4 worm cellular contexts compared by ENCODE assay signal in the genomic region with DNA sequence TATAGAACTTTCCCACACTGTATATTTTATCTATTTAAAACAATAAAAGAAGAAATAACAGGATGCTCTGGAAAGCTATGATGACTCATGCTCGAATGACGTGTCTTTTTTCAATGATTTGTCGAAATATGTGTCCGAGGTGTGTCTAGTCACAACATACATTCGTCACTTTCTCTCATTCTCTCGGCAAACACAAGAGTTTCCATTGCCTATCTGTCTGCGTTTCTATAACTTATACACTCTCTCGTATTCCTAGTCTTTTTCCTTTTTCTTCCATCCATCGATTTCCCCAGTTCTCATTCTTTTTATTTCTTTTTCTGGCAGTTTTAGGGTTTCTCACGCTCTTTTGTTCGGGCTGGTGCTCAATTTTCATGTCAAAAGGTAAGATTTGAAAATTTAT.
TF ChIP-seq lines count a peak whose summit lies in the region.

No protein-coding gene starts in this region.

TF ChIP-seq in whole organism, L1 larva, 84 proteins besides CTCF, POLR2A, EP300 and RAD21 (continued from another document and continues in another):
- TF ChIP-seq unc-62 (GFP tag; optimal IDR thresholded peaks at IDR 0.05; lab: Kevin White, UChicago) (no peak), pag-3 (tag; optimal IDR thresholded peaks at IDR 0.05; lab: Kevin White, UChicago; ENCODE audit: borderline replicate concordance, insufficient read depth) (no peak), dsc-1 (tag; optimal IDR thresholded peaks at IDR 0.05; lab: Kevin White, UChicago) (no peak), aly-2 (tag; optimal IDR thresholded peaks at IDR 0.05; lab: Kevin White, UChicago) (no peak), skn-1 (tag; optimal IDR thresholded peaks at IDR 0.05; lab: Kevin White, UChicago) (no peak), lin-35 (GFP tag; optimal IDR thresholded peaks at IDR 0.05; lab: Kevin White, UChicago) (peak; percentile 27 to 46), vab-15 (tag; optimal IDR thresholded peaks at IDR 0.05; lab: Kevin White, UChicago) (no peak), ztf-4 (tag; optimal IDR thresholded peaks at IDR 0.05; lab: Kevin White, UChicago) (no peak), F16B12.6 (tag; optimal IDR thresholded peaks at IDR 0.05; lab: Kevin White, UChicago) (no peak), sup-37 (GFP tag; optimal IDR thresholded peaks at IDR 0.05; lab: Kevin White, UChicago) (no peak), tbx-2 (tag; optimal IDR thresholded peaks at IDR 0.05; lab: Kevin White, UChicago) (no peak), unc-130 (tag; optimal IDR thresholded peaks at IDR 0.05; lab: Kevin White, UChicago) (no peak), mab-9 (GFP tag; IDR thresholded peaks at IDR 0.05; lab: Robert Waterston, UW) (no peak), mef-2 (tag; optimal IDR thresholded peaks at IDR 0.05; lab: Kevin White, UChicago) (no peak), sox-4 (tag; optimal IDR thresholded peaks at IDR 0.05; lab: Kevin White, UChicago) (no peak), ceh-8 (GFP tag; optimal IDR thresholded peaks at IDR 0.05; lab: Kevin White, UChicago) (no peak), egl-13 (tag; optimal IDR thresholded peaks at IDR 0.05; lab: Kevin White, UChicago) (no peak), fkh-4 (tag; optimal IDR thresholded peaks at IDR 0.05; lab: Kevin White, UChicago; ENCODE audit: borderline replicate concordance) (no peak), Y116A8C.19 (tag; optimal IDR thresholded peaks at IDR 0.05; lab: Kevin White, UChicago; ENCODE audit: borderline replicate concordance) (no peak), nhr-19 (GFP tag; conservative IDR thresholded peaks at IDR 0.05; lab: Robert Waterston, UW) (no peak), ama-1 (optimal IDR thresholded peaks at IDR 0.05; lab: Kevin White, UChicago) (no peak), ceh-63 (GFP tag; optimal IDR thresholded peaks at IDR 0.05; lab: Kevin White, UChicago) (no peak), fkh-8 (tag; optimal IDR thresholded peaks at IDR 0.05; lab: Kevin White, UChicago) (peak; percentile 65), elt-3 (tag; optimal IDR thresholded peaks at IDR 0.05; lab: Kevin White, UChicago) (no peak), hlh-4 (tag; optimal IDR thresholded peaks at IDR 0.05; lab: Kevin White, UChicago) (no peak), isw-1 (GFP tag; IDR thresholded peaks at IDR 0.05; lab: Robert Waterston, UW) (no peak), nhr-90 (tag; optimal IDR thresholded peaks at IDR 0.05; lab: Kevin White, UChicago; ENCODE audit: poor library complexity) (no peak), ets-5 (GFP tag; IDR thresholded peaks at IDR 0.05; lab: Robert Waterston, UW) (no peak), ceh-90 (tag; optimal IDR thresholded peaks at IDR 0.05; lab: Kevin White, UChicago) (no peak), egl-27 (tag; optimal IDR thresholded peaks at IDR 0.05; lab: Kevin White, UChicago) (no peak), jun-1 (tag; optimal IDR thresholded peaks at IDR 0.05; lab: Kevin White, UChicago) (no peak), nhr-47 (tag; optimal IDR thresholded peaks at IDR 0.05; lab: Kevin White, UChicago) (peak; percentile 3), mdl-1 (tag; optimal IDR thresholded peaks at IDR 0.05; lab: Kevin White, UChicago) (no peak)

TF ChIP-seq in whole organism, L2 larva, 48 proteins besides CTCF, POLR2A, EP300 and RAD21 (continued from another document):
- TF ChIP-seq nhr-6 (tag; optimal IDR thresholded peaks at IDR 0.05; lab: Kevin White, UChicago) (no peak), ztf-11 (tag; optimal IDR thresholded peaks at IDR 0.05; lab: Kevin White, UChicago) (no peak), zag-1 (tag; optimal IDR thresholded peaks at IDR 0.05; lab: Kevin White, UChicago) (no peak), peb-1 (tag; optimal IDR thresholded peaks at IDR 0.05; lab: Kevin White, UChicago) (no peak), skn-1 (tag; optimal IDR thresholded peaks at IDR 0.05; lab: Kevin White, UChicago) (no peak), crh-2 (tag; optimal IDR thresholded peaks at IDR 0.05; lab: Kevin White, UChicago) (peak; percentile 83), C34F6.9 (tag; optimal IDR thresholded peaks at IDR 0.05; lab: Kevin White, UChicago) (peak; percentile 77), nhr-10 (tag; optimal IDR thresholded peaks at IDR 0.05; lab: Kevin White, UChicago) (no peak), mdl-1 (tag; optimal IDR thresholded peaks at IDR 0.05; lab: Kevin White, UChicago) (no peak), nhr-11 (tag; optimal IDR thresholded peaks at IDR 0.05; lab: Kevin White, UChicago) (no peak), alr-1 (tag; optimal IDR thresholded peaks at IDR 0.05; lab: Kevin White, UChicago) (no peak), ceh-16 (tag; optimal IDR thresholded peaks at IDR 0.05; lab: Kevin White, UChicago) (no peak), dmd-4 (tag; optimal IDR thresholded peaks at IDR 0.05; lab: Kevin White, UChicago) (no peak), elt-3 (tag; optimal IDR thresholded peaks at IDR 0.05; lab: Kevin White, UChicago) (no peak), nhr-23 (tag; optimal IDR thresholded peaks at IDR 0.05; lab: Kevin White, UChicago) (no peak), lin-13 (GFP tag; optimal IDR thresholded peaks at IDR 0.05; lab: Kevin White, UChicago) (no peak), gmeb-1 (tag; optimal IDR thresholded peaks at IDR 0.05; lab: Kevin White, UChicago) (no peak), unc-62 (GFP tag; optimal IDR thresholded peaks at IDR 0.05; lab: Kevin White, UChicago) (no peak), snpc-4 (tag; optimal IDR thresholded peaks at IDR 0.05; lab: Kevin White, UChicago) (no peak), lsy-2 (tag; optimal IDR thresholded peaks at IDR 0.05; lab: Kevin White, UChicago) (peak in 1 of 2 experiments; percentile 50), unc-39 (tag; optimal IDR thresholded peaks at IDR 0.05; lab: Kevin White, UChicago) (no peak), unc-55 (GFP tag; optimal IDR thresholded peaks at IDR 0.05; lab: Kevin White, UChicago) (peak; percentile 79), lin-11 (tag; optimal IDR thresholded peaks at IDR 0.05; lab: Kevin White, UChicago) (no peak), mab-5 (tag; optimal IDR thresholded peaks at IDR 0.05; lab: Kevin White, UChicago) (no peak), ceh-82 (tag; optimal IDR thresholded peaks at IDR 0.05; lab: Kevin White, UChicago) (no peak), blmp-1 (tag; optimal IDR thresholded peaks at IDR 0.05; lab: Kevin White, UChicago; ENCODE audit: insufficient read depth) (peak; percentile 75), mbf-1 (tag; optimal IDR thresholded peaks at IDR 0.05; lab: Kevin White, UChicago) (no peak), Y55F3AM.14 (GFP tag; optimal IDR thresholded peaks at IDR 0.05; lab: Kevin White, UChicago) (no peak), sma-9 (GFP tag; optimal IDR thresholded peaks at IDR 0.05; lab: Kevin White, UChicago) (no peak), sma-9 (tag; optimal IDR thresholded peaks at IDR 0.05; lab: Kevin White, UChicago) (no peak), nhr-77 (tag; optimal IDR thresholded peaks at IDR 0.05; lab: Kevin White, UChicago) (no peak), nhr-237 (tag; optimal IDR thresholded peaks at IDR 0.05; lab: Kevin White, UChicago) (no peak), egl-27 (tag; optimal IDR thresholded peaks at IDR 0.05; lab: Kevin White, UChicago) (no peak)

TF ChIP-seq in whole organism, L3 larva, 47 proteins besides CTCF, POLR2A, EP300 and RAD21 (continued from another document):
- TF ChIP-seq fos-1 (tag; optimal IDR thresholded peaks at IDR 0.05; lab: Kevin White, UChicago) = peak; percentile 38

TF ChIP-seq in whole organism, L4 larva, 104 proteins besides CTCF, POLR2A, EP300 and RAD21 (continued from another document):
- TF ChIP-seq mes-2 (tag; optimal IDR thresholded peaks at IDR 0.05; lab: Kevin White, UChicago; ENCODE audit: poor library complexity, severe bottlenecking) (peak; percentile 61), nhr-41 (GFP tag; IDR thresholded peaks at IDR 0.05; lab: Robert Waterston, UW) (no peak), nhr-102 (tag; optimal IDR thresholded peaks at IDR 0.05; lab: Kevin White, UChicago) (no peak), unc-130 (GFP tag; optimal IDR thresholded peaks at IDR 0.05; lab: Kevin White, UChicago) (no peak), lin-38 (GFP tag; IDR thresholded peaks at IDR 0.05; lab: Robert Waterston, UW) (0 out of 2 replicates have a peak, but pooled peaks have one; percentile 8), lim-7 (GFP tag; IDR thresholded peaks at IDR 0.05; lab: Robert Waterston, UW) (no peak), hlh-30 (tag; optimal IDR thresholded peaks at IDR 0.05; lab: Kevin White, UChicago; ENCODE audit: insufficient read depth) (peak; percentile 47), nhr-6 (tag; optimal IDR thresholded peaks at IDR 0.05; lab: Kevin White, UChicago) (peak; percentile 48), lsy-2 (tag; optimal IDR thresholded peaks at IDR 0.05; lab: Kevin White, UChicago) (peak in 1 of 2 experiments; percentile 71), dmd-6 (GFP tag; IDR thresholded peaks at IDR 0.05; lab: Robert Waterston, UW) (peak; percentile 54), zip-11 (GFP tag; IDR thresholded peaks at IDR 0.05; lab: Robert Waterston, UW) (no peak), dve-1 (tag; optimal IDR thresholded peaks at IDR 0.05; lab: Kevin White, UChicago; ENCODE audit: insufficient read depth) (peak; percentile 68), nhr-48 (tag; optimal IDR thresholded peaks at IDR 0.05; lab: Kevin White, UChicago) (no peak), tag-97 (GFP tag; IDR thresholded peaks at IDR 0.05; lab: Robert Waterston, UW) (no peak), hlh-11 (tag; optimal IDR thresholded peaks at IDR 0.05; lab: Kevin White, UChicago) (peak; percentile 53)
